Worm (Caenorhabditis elegans) whole organism, midembryonic: ENCODE results near the gene arl-3.

ENCODE experiments used
- T22C8.4 ChIP-seq: fragments of 200-800 bp; sonication (Bioruptor generic); IDR thresholded peaks from 2 replicates; pipeline ENCODE4 v1.3.6; 2022; ENCODE audit warnings: missing genetic modification characterization, missing compliant biosample characterization
- cog-1 ChIP-seq: sonication (generic microtip); optimal IDR thresholded peaks from 2 replicates; lab custom pipeline; 2016; ENCODE audit warnings: missing genetic modification characterization, missing compliant biosample characterization
- flt-1 ChIP-seq: fragments of 200-800 bp; sonication (Bioruptor generic); IDR thresholded peaks from 2 replicates; pipeline ENCODE4 v1.3.6; 2022; ENCODE audit warnings: missing genetic modification characterization, missing compliant biosample characterization
- klf-2 ChIP-seq: fragments of 200-800 bp; sonication (Bioruptor generic); conservative IDR thresholded peaks from 2 replicates; pipeline ENCODE4 v1.3.6; 2022; ENCODE audit warnings: missing genetic modification reagents, missing genetic modification characterization, missing compliant biosample characterization
- ztf-23 ChIP-seq: fragments of 200-800 bp; sonication (Bioruptor generic); IDR thresholded peaks from 2 replicates; pipeline ENCODE4 v1.3.6; 2022; ENCODE audit warnings: missing genetic modification reagents, missing genetic modification characterization, missing compliant biosample characterization
- ztf-29 ChIP-seq: fragments of 200-800 bp; sonication (Bioruptor generic); IDR thresholded peaks from 2 replicates; pipeline ENCODE4 v1.3.6; 2022; ENCODE audit warnings: missing genetic modification reagents, missing genetic modification characterization, missing compliant biosample characterization

ce11 chrII:14597788-14598187 is 8.5 kb upstream of the arl-3 start:
- TF ChIP-seq flt-1 (GFP tag; lab: Robert Waterston, UW) (no peak), T22C8.4 (no peak), klf-2 (GFP tag; lab: Robert Waterston, UW) (no peak), cog-1 (tag; lab: Kevin White, UChicago) (no peak), ztf-23 (GFP tag; lab: Robert Waterston, UW) (no peak), ztf-29 (GFP tag; lab: Robert Waterston, UW) (no peak)
